Fruit fly (Drosophila melanogaster): Measurements from ENCODE around the gene vir-1.

DNA sequence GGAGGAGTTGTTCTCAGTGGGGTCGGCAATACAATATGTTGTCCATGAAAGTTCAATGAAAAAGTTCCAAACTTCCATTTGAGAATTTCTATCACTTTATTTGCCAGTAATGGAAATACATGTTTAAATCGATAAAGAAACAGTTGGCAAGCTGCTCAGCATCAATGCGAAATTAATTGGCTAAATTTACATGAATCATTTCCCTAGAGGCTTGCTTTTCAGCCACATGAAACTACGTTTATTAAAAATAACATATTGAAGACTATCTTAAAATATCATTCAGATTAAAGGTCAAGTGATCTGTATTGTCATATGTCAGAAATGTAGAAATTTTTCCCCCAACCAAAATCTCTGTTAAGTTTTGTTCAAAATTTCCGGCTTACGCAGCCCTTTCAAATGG lies 67.1 kb downstream of the vir-1 start, which contains the start of gene CG17010:
- no peak for TF ChIP-seq Dll (optimal IDR thresholded peaks at IDR 0.05)
- no peak for TF ChIP-seq usp (GFP tag; optimal IDR thresholded peaks at IDR 0.05)
- TF ChIP-seq pan (optimal IDR thresholded peaks at IDR 0.05): no peak

All from whole organism.